Fruit fly (Drosophila melanogaster): ENCODE data around the gene CG13786.

CG13786 gene

dm6 chr2L:7256144-7256543 lies 3.4 kb upstream of the CG13786 start:
- TF ChIP-seq Bgb (GFP tag; IDR thresholded peaks at IDR 0.05; ENCODE audit: partially characterized antibody) (peak; percentile 37; the same call in 1 of the 2 replicates), CG6791 (GFP tag; IDR thresholded peaks at IDR 0.05; ENCODE audit: partially characterized antibody) (peak; percentile 71; the same call in 2 of the 3 replicates), Asciz (GFP tag; optimal IDR thresholded peaks at IDR 0.05) (no peak), CTCF (GFP tag; optimal IDR thresholded peaks at IDR 0.05) (peak; percentile 62), amos (GFP tag; IDR thresholded peaks at IDR 0.05; ENCODE audit: partially characterized antibody) (peak; percentile 39; the same call in 1 of the 2 replicates), hb (GFP tag; IDR thresholded peaks at IDR 0.05; ENCODE audit: partially characterized antibody) (0 out of 3 replicates have a peak, but pooled peaks have one; percentile 49), Scr (GFP tag; IDR thresholded peaks at IDR 0.05; ENCODE audit: partially characterized antibody) (peak; percentile 44; the same call in 1 of the 2 replicates), NfI (GFP tag; optimal IDR thresholded peaks at IDR 0.05) (no peak), CG2120 (GFP tag; optimal IDR thresholded peaks at IDR 0.05) (no peak), mld (GFP tag; IDR thresholded peaks at IDR 0.05; ENCODE audit: partially characterized antibody) (0 out of 3 replicates have a peak, but pooled peaks have one; percentile 37), CG7963 (GFP tag; IDR thresholded peaks at IDR 0.05; ENCODE audit: partially characterized antibody) (peak; percentile 53; the same call in 1 of the 3 replicates), seq (GFP tag; IDR thresholded peaks at IDR 0.05) (no peak), gt (GFP tag; IDR thresholded peaks at IDR 0.05) (no peak), sna (GFP tag; IDR thresholded peaks at IDR 0.05; ENCODE audit: partially characterized antibody) (0 out of 2 replicates have a peak, but pooled peaks have one; percentile 22), CG14860 (GFP tag; IDR thresholded peaks at IDR 0.05; ENCODE audit: partially characterized antibody) (peak; percentile 42; the same call in 1 of the 3 replicates), Opbp (GFP tag; IDR thresholded peaks at IDR 0.05; ENCODE audit: partially characterized antibody) (0 out of 3 replicates have a peak, but pooled peaks have one; percentile 47), nerfin-2 (GFP tag; IDR thresholded peaks at IDR 0.05; ENCODE audit: partially characterized antibody) (peak; percentile 63; the same call in 1 of the 2 replicates), HLH4C (GFP tag; IDR thresholded peaks at IDR 0.05; ENCODE audit: partially characterized antibody) (peak; percentile 66), Fer1 (GFP tag; optimal IDR thresholded peaks at IDR 0.05) (no peak), CG16813 (GFP tag; IDR thresholded peaks at IDR 0.05; ENCODE audit: partially characterized antibody) (peak; percentile 76)

dm6 chr2L:7254712-7255183 lies 2.0 kb upstream of the CG13786 start:
- TF ChIP-seq sd (tag; optimal IDR thresholded peaks at IDR 0.05) (peak; percentile 31), croc (GFP tag; conservative IDR thresholded peaks at IDR 0.05) (no peak), CG1529 (GFP tag; optimal IDR thresholded peaks at IDR 0.05) (no peak), Taf1 (GFP tag; IDR thresholded peaks at IDR 0.05) (no peak), lmd (GFP tag; IDR thresholded peaks at IDR 0.05) (no peak), B-H1 (GFP tag; IDR thresholded peaks at IDR 0.05) (no peak), nmo (GFP tag; optimal IDR thresholded peaks at IDR 0.05) (no peak), ftz-f1 (GFP tag; optimal IDR thresholded peaks at IDR 0.05) (peak; percentile 54), Side (GFP tag; optimal IDR thresholded peaks at IDR 0.05) (no peak), CG10209 (GFP tag; optimal IDR thresholded peaks at IDR 0.05) (no peak), Dll (GFP tag; IDR thresholded peaks at IDR 0.05; ENCODE audit: partially characterized antibody) (no peak), gro (GFP tag; optimal IDR thresholded peaks at IDR 0.05) (no peak), CG7987 (GFP tag; optimal IDR thresholded peaks at IDR 0.05) (peak; percentile 34), vvl (GFP tag; IDR thresholded peaks at IDR 0.05) (no peak), fd96Cb (tag; optimal IDR thresholded peaks at IDR 0.05) (no peak), wdn (GFP tag; IDR thresholded peaks at IDR 0.05) (no peak), CG3995 (GFP tag; optimal IDR thresholded peaks at IDR 0.05) (no peak), nerfin-2 (GFP tag; IDR thresholded peaks at IDR 0.05; ENCODE audit: partially characterized antibody) (no peak), Doc3 (GFP tag; IDR thresholded peaks at IDR 0.05; ENCODE audit: partially characterized antibody) (no peak), NFAT (GFP tag; IDR thresholded peaks at IDR 0.05) (no peak), CG10147 (GFP tag; optimal IDR thresholded peaks at IDR 0.05) (no peak), unpg (GFP tag; optimal IDR thresholded peaks at IDR 0.05) (no peak), kah (GFP tag; optimal IDR thresholded peaks at IDR 0.05) (no peak), jigr1 (GFP tag; IDR thresholded peaks at IDR 0.05) (no peak), CG18476 (GFP tag; optimal IDR thresholded peaks at IDR 0.05) (no peak), CG6175 (GFP tag; IDR thresholded peaks at IDR 0.05) (no peak), CG12071 (GFP tag; optimal IDR thresholded peaks at IDR 0.05) (peak; percentile 30), bigmax (GFP tag; optimal IDR thresholded peaks at IDR 0.05) (peak; percentile 69), chm (GFP tag; IDR thresholded peaks at IDR 0.05) (no peak), CG10431 (GFP tag; optimal IDR thresholded peaks at IDR 0.05) (no peak)
